Worm (Caenorhabditis elegans) whole organism, young adult: Measurements from ENCODE around the gene sedl-1.

Experiments
- F55B11.4 ChIP-seq: sonication (generic microtip); optimal IDR thresholded peaks from 2 replicates; lab custom pipeline; 2016; ENCODE audit warnings: missing compliant biosample characterization, missing genetic modification characterization, borderline replicate concordance; ENCODE audit not compliant: insufficient read depth
- hmg-20 ChIP-seq: fragments of 200-800 bp; sonication (Bioruptor generic); IDR thresholded peaks from 2 replicates; pipeline ENCODE4 v1.3.6; 2022; ENCODE audit warnings: missing genetic modification reagents, missing genetic modification characterization, missing compliant biosample characterization

DNA sequence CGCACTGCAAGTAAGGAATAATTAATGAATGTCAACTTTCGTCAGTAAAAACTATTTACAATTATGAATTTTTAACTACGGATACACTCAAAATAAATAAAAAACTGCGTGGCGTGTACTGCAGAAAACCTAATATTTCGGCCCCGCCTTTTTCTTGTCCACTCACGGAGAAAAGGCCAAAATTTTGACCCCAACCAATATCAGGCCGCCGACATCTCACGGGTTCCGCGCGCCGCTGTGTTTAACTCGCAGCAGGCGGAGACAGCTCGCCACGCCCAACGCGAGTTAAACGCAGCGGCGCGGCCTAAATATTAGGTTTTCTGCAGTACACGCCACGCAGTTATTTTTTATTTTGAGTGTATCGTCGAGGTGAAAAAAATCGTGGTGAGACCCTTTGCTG is 31.2 kb upstream of the sedl-1 start:
- TF ChIP-seq F55B11.4 (tag; lab: Kevin White, UChicago) (no peak), hmg-20 (no peak)
